Fruit fly (Drosophila melanogaster) whole organism, pupa: Measurements from ENCODE around the gene toc.

Experiments
- CG10348 ChIP-seq: fragments of 200-800 bp; sonication (Bioruptor generic); IDR thresholded peaks from 2 replicates; pipeline ENCODE4 v1.3.6; 2022; ENCODE audit warnings: missing biosample characterization, missing genetic modification characterization
- CG12605 ChIP-seq: fragments of 200-800 bp; sonication (Bioruptor generic); IDR thresholded peaks from 2 replicates; pipeline ENCODE4 v1.3.6; 2022; ENCODE audit warnings: missing biosample characterization, missing genetic modification characterization
- CG13204 ChIP-seq: fragments of 200-800 bp; sonication (Bioruptor generic); optimal IDR thresholded peaks from 2 replicates; lab custom pipeline; 2018; ENCODE audit warnings: missing biosample characterization, mild to moderate bottlenecking, missing genetic modification characterization, moderate library complexity
- CG14655 ChIP-seq: fragments of 200-800 bp; sonication (Bioruptor generic); optimal IDR thresholded peaks from 3 replicates; lab custom pipeline; 2017; ENCODE audit warnings: mild to moderate bottlenecking, missing biosample characterization, missing genetic modification reagents, missing genetic modification characterization
- CG15710 ChIP-seq: fragments of 200-800 bp; sonication (Bioruptor generic); optimal IDR thresholded peaks from 2 replicates; lab custom pipeline; 2018; ENCODE audit warnings: missing biosample characterization, mild to moderate bottlenecking, missing genetic modification characterization, moderate library complexity
- CG17806 ChIP-seq: fragments of 200-800 bp; sonication (Bioruptor generic); optimal IDR thresholded peaks from 2 replicates; lab custom pipeline; 2018; ENCODE audit warnings: missing biosample characterization, mild to moderate bottlenecking, missing genetic modification characterization, moderate library complexity
- CG32121 ChIP-seq: fragments of 200-800 bp; sonication (Bioruptor generic); IDR thresholded peaks from 2 replicates; pipeline ENCODE4 v1.3.6; 2022; ENCODE audit warnings: missing biosample characterization, missing genetic modification characterization
- CG34367 ChIP-seq: fragments of 200-800 bp; sonication (Bioruptor generic); optimal IDR thresholded peaks from 2 replicates; lab custom pipeline; 2018; ENCODE audit warnings: missing biosample characterization, mild to moderate bottlenecking, missing genetic modification characterization
- CG8159 ChIP-seq: fragments of 200-800 bp; sonication (Bioruptor generic); optimal IDR thresholded peaks from 3 replicates; lab custom pipeline; 2018; ENCODE audit warnings: missing biosample characterization, mild to moderate bottlenecking, missing genetic modification characterization, moderate library complexity
- CG9948 ChIP-seq: fragments of 200-800 bp; sonication (Bioruptor generic); optimal IDR thresholded peaks from 2 replicates; lab custom pipeline; 2018; ENCODE audit warnings: missing biosample characterization, mild to moderate bottlenecking, missing genetic modification characterization, moderate library complexity
- Ets98B ChIP-seq: fragments of 200-800 bp; sonication (Bioruptor generic); IDR thresholded peaks from 2 replicates; pipeline ENCODE4 v1.3.6; 2022; ENCODE audit warnings: missing biosample characterization, missing genetic modification characterization
- Pif1B ChIP-seq: fragments of 200-800 bp; sonication (Bioruptor generic); optimal IDR thresholded peaks from 3 replicates; lab custom pipeline; 2016; ENCODE audit warnings: missing biosample characterization, missing genetic modification characterization

DNA sequence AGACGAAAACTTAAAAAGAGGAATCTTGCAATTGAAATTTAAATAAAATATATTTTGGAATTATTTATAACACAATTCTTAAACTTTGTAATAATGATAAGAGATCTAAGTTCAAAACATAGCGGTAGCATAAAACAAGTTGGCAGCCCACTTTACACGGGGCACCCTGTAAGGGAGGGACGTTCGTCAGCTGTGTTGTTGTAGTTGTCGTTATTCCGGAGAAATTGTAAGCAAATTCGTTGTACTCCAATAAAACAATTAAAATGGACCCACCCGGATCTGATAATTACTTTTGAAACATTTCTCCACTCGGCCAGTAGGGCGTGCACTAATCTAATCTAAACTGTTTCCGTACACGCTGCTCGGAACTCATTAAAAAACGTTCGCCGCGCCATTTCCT is 114.2 kb downstream of the toc start, which contains the start of gene GABPI:
- TF ChIP-seq CG9948 (tag; lab: Kevin White, UChicago) (no peak), CG8159 (tag; lab: Kevin White, UChicago) (no peak), CG12605 (GFP tag; lab: Robert Waterston, UW) (no peak), CG14655 (no peak), CG34367 (tag; lab: Kevin White, UChicago) (no peak), CG15710 (no peak), Ets98B (GFP tag; lab: Robert Waterston, UW) (no peak), Pif1B (GFP tag; lab: Kevin White, UChicago) (no peak), CG10348 (GFP tag; lab: Robert Waterston, UW) (no peak), CG13204 (GFP tag; lab: Kevin White, UChicago) (no peak), CG32121 (GFP tag; lab: Robert Waterston, UW) (no peak), CG17806 (tag; lab: Kevin White, UChicago) (no peak)
